Fruit fly (Drosophila melanogaster) whole organism, embryonic: ENCODE results near the gene UQCR-Q.

ENCODE experiments used
- Aef1 ChIP-seq: fragments of 200-800 bp; sonication (Bioruptor generic); IDR thresholded peaks from 3 replicates; pipeline ENCODE4 v1.3.6; 2022; ENCODE audit warnings: missing biosample characterization, missing genetic modification characterization
- C15 ChIP-seq: fragments of 200-800 bp; sonication (Bioruptor generic); IDR thresholded peaks from 3 replicates; pipeline ENCODE4 v1.3.6; 2022; ENCODE audit warnings: missing biosample characterization, missing genetic modification characterization
- CG10431 ChIP-seq: fragments of 200-800 bp; sonication (Bioruptor generic); optimal IDR thresholded peaks from 3 replicates; lab custom pipeline; 2018; ENCODE audit warnings: missing biosample characterization, mild to moderate bottlenecking, missing genetic modification characterization
- CG11504 ChIP-seq: fragments of 200-800 bp; sonication (Bioruptor generic); optimal IDR thresholded peaks from 3 replicates; lab custom pipeline; 2019; ENCODE audit warnings: missing biosample characterization, mild to moderate bottlenecking, missing genetic modification characterization, moderate library complexity
- CG11560 ChIP-seq: fragments of 200-800 bp; sonication (Bioruptor generic); IDR thresholded peaks from 3 replicates; pipeline ENCODE4 v1.3.6; 2022; ENCODE audit warnings: missing biosample characterization, missing genetic modification characterization
- CG12744 ChIP-seq: fragments of 200-800 bp; sonication (Bioruptor generic); optimal IDR thresholded peaks from 2 replicates; lab custom pipeline; 2016; ENCODE audit warnings: missing biosample characterization, missing genetic modification characterization
- CG13123 ChIP-seq: fragments of 200-800 bp; sonication (Bioruptor generic); optimal IDR thresholded peaks from 2 replicates; lab custom pipeline; 2016; ENCODE audit warnings: missing biosample characterization, missing genetic modification characterization
- CG18011 ChIP-seq: fragments of 200-800 bp; sonication (Bioruptor generic); optimal IDR thresholded peaks from 2 replicates; lab custom pipeline; 2017; ENCODE audit warnings: missing biosample characterization, missing genetic modification characterization, mild to moderate bottlenecking, moderate library complexity, missing genotype
- CG1832 ChIP-seq: fragments of 200-800 bp; sonication (Bioruptor generic); optimal IDR thresholded peaks from 2 replicates; lab custom pipeline; 2017; ENCODE audit warnings: missing biosample characterization, mild to moderate bottlenecking, missing genetic modification characterization, inconsistent platforms
- CG2889 ChIP-seq: fragments of 200-800 bp; sonication (Bioruptor generic); IDR thresholded peaks from 3 replicates; pipeline ENCODE4 v1.3.6; 2022; ENCODE audit warnings: missing biosample characterization, missing genetic modification characterization
- CG32767 ChIP-seq: fragments of 200-800 bp; sonication (Bioruptor generic); IDR thresholded peaks from 2 replicates; pipeline ENCODE4 v1.3.6; 2022; ENCODE audit warnings: missing biosample characterization, missing genetic modification characterization
- CG33213 ChIP-seq: fragments of 200-800 bp; sonication (Bioruptor generic); optimal IDR thresholded peaks from 3 replicates; lab custom pipeline; 2016; ENCODE audit warnings: missing biosample characterization, missing genetic modification characterization
- CG34422 ChIP-seq: fragments of 200-800 bp; sonication (Bioruptor generic); IDR thresholded peaks from 3 replicates; pipeline ENCODE4 v1.3.6; 2022; ENCODE audit warnings: missing biosample characterization, missing genetic modification characterization
- CG42726 ChIP-seq: fragments of 200-800 bp; sonication (Bioruptor generic); IDR thresholded peaks from 2 replicates; pipeline ENCODE4 v1.3.6; 2022; ENCODE audit warnings: missing biosample characterization, missing genetic modification characterization; ENCODE audit not compliant: partially characterized antibody
- CG4360 ChIP-seq: fragments of 200-800 bp; sonication (Bioruptor generic); IDR thresholded peaks from 2 replicates; pipeline ENCODE4 v1.3.6; 2022; ENCODE audit warnings: missing biosample characterization, missing genetic modification characterization
- CG6765 ChIP-seq: fragments of 200-800 bp; sonication (Bioruptor generic); optimal IDR thresholded peaks from 3 replicates; lab custom pipeline; 2017; ENCODE audit warnings: missing biosample characterization, mild to moderate bottlenecking, missing genetic modification characterization
- CG8478 ChIP-seq: fragments of >200 bp; optimal IDR thresholded peaks from 2 replicates; lab custom pipeline; 2018
- CG8944 ChIP-seq: fragments of 200-800 bp; sonication (Bioruptor generic); optimal IDR thresholded peaks from 3 replicates; lab custom pipeline; 2016; ENCODE audit warnings: missing biosample characterization, missing genetic modification characterization
- Dbx ChIP-seq: fragments of 200-800 bp; sonication (Bioruptor generic); IDR thresholded peaks from 3 replicates; pipeline ENCODE4 v1.3.6; 2022; ENCODE audit warnings: missing biosample characterization, missing genetic modification characterization
- Dll ChIP-seq: fragments of 200-800 bp; sonication (Bioruptor generic); IDR thresholded peaks from 4 replicates; pipeline ENCODE4 v1.3.6; 2022; ENCODE audit warnings: missing biosample characterization, missing genetic modification characterization; ENCODE audit not compliant: partially characterized antibody
- Doc2 ChIP-seq: fragments of 200-800 bp; sonication (Bioruptor generic); IDR thresholded peaks from 2 replicates; pipeline ENCODE4 v1.3.6; 2022; ENCODE audit warnings: missing biosample characterization, missing genetic modification characterization
- Fer3 ChIP-seq: fragments of 200-800 bp; sonication (Bioruptor generic); optimal IDR thresholded peaks from 2 replicates; lab custom pipeline; 2018; ENCODE audit warnings: missing biosample characterization, mild to moderate bottlenecking, missing genetic modification characterization, moderate library complexity
- Gsc ChIP-seq: fragments of 200-800 bp; sonication (Bioruptor generic); IDR thresholded peaks from 2 replicates; pipeline ENCODE4 v1.3.6; 2022; ENCODE audit warnings: missing biosample characterization, missing genetic modification characterization
- HLH3B ChIP-seq: fragments of 200-800 bp; sonication (Bioruptor generic); IDR thresholded peaks from 2 replicates; pipeline ENCODE4 v1.3.6; 2022; ENCODE audit warnings: missing biosample characterization, missing genetic modification characterization
- HmgD ChIP-seq: fragments of 200-800 bp; sonication (Bioruptor generic); optimal IDR thresholded peaks from 3 replicates; lab custom pipeline; 2016; ENCODE audit warnings: missing biosample characterization, missing genetic modification characterization
- Lhr ChIP-seq: fragments of 200-800 bp; sonication (Bioruptor generic); optimal IDR thresholded peaks from 3 replicates; lab custom pipeline; 2017; ENCODE audit warnings: mild to moderate bottlenecking, missing biosample characterization, missing genetic modification reagents, missing genetic modification characterization
- Lim3 ChIP-seq: fragments of 200-800 bp; sonication (Bioruptor generic); IDR thresholded peaks from 2 replicates; pipeline ENCODE4 v1.3.6; 2022; ENCODE audit warnings: missing biosample characterization, missing genetic modification characterization
- Meics ChIP-seq: fragments of 200-800 bp; sonication (Bioruptor generic); optimal IDR thresholded peaks from 2 replicates; lab custom pipeline; 2017; ENCODE audit warnings: missing biosample characterization, mild to moderate bottlenecking, missing genetic modification characterization
- Mrtf ChIP-seq: fragments of 200-800 bp; sonication (Bioruptor generic); IDR thresholded peaks from 3 replicates; pipeline ENCODE4 v1.3.6; 2022; ENCODE audit warnings: missing biosample characterization, missing genetic modification characterization
- NC2α ChIP-seq: fragments of 200-800 bp; sonication (Bioruptor generic); optimal IDR thresholded peaks from 2 replicates; lab custom pipeline; 2016; ENCODE audit warnings: missing biosample characterization, missing genetic modification characterization
- PHDP ChIP-seq: fragments of 200-800 bp; sonication (Bioruptor generic); optimal IDR thresholded peaks from 3 replicates; lab custom pipeline; 2018; ENCODE audit warnings: missing biosample characterization, mild to moderate bottlenecking, missing genetic modification characterization, moderate library complexity
- Ravus ChIP-seq: fragments of 200-800 bp; sonication (Bioruptor generic); IDR thresholded peaks from 2 replicates; pipeline ENCODE4 v1.3.6; 2022; ENCODE audit warnings: missing biosample characterization, missing genetic modification characterization
- ara ChIP-seq: fragments of 200-800 bp; sonication (Bioruptor generic); IDR thresholded peaks from 2 replicates; pipeline ENCODE4 v1.3.6; 2022; ENCODE audit warnings: missing biosample characterization, missing genetic modification characterization
- bbx ChIP-seq: fragments of 200-800 bp; sonication (Bioruptor generic); IDR thresholded peaks from 2 replicates; pipeline ENCODE4 v1.3.6; 2022; ENCODE audit warnings: missing biosample characterization, missing genetic modification characterization; ENCODE audit not compliant: partially characterized antibody
- cato ChIP-seq: fragments of 200-800 bp; sonication (Bioruptor generic); optimal IDR thresholded peaks from 2 replicates; lab custom pipeline; 2016; ENCODE audit warnings: missing biosample characterization, missing genetic modification characterization, borderline replicate concordance
- chinmo ChIP-seq: fragments of 200-800 bp; sonication (Bioruptor generic); IDR thresholded peaks from 4 replicates; pipeline ENCODE4 v1.3.6; 2022; ENCODE audit warnings: missing biosample characterization, missing genetic modification characterization; ENCODE audit not compliant: partially characterized antibody
- crol ChIP-seq: fragments of 200-800 bp; sonication (Bioruptor generic); IDR thresholded peaks from 2 replicates; pipeline ENCODE4 v1.3.6; 2022; ENCODE audit warnings: missing biosample characterization, missing genetic modification characterization
- esg ChIP-seq: fragments of 200-800 bp; sonication (Bioruptor generic); conservative IDR thresholded peaks from 2 replicates; pipeline ENCODE4 v1.3.6; 2022; ENCODE audit warnings: missing biosample characterization, missing genetic modification characterization
- eve ChIP-seq, 2 experiments: fragments of >200 bp; optimal IDR thresholded peaks; 2 replicates each; lab custom pipeline; 2017; ENCODE audit warnings: missing biosample characterization in 2 of 2, missing genetic modification characterization in 2 of 2
- eyg ChIP-seq: fragments of 200-800 bp; sonication (Bioruptor generic); optimal IDR thresholded peaks from 3 replicates; lab custom pipeline; 2016; ENCODE audit warnings: missing biosample characterization, missing genetic modification characterization
- gcm2 ChIP-seq: fragments of 200-800 bp; sonication (Bioruptor generic); optimal IDR thresholded peaks from 2 replicates; lab custom pipeline; 2016; ENCODE audit warnings: missing biosample characterization, missing genetic modification characterization
- gfzf ChIP-seq: fragments of 200-800 bp; sonication (Bioruptor generic); optimal IDR thresholded peaks from 2 replicates; lab custom pipeline; 2016; ENCODE audit warnings: missing biosample characterization, mild to moderate bottlenecking, missing genetic modification characterization, moderate library complexity
- grn ChIP-seq: fragments of 200-800 bp; sonication (Bioruptor generic); optimal IDR thresholded peaks from 3 replicates; lab custom pipeline; 2017; ENCODE audit warnings: missing biosample characterization, missing genetic modification characterization
- hth ChIP-seq: fragments of >200 bp; optimal IDR thresholded peaks from 2 replicates; lab custom pipeline; 2017; ENCODE audit warnings: inconsistent platforms
- knrl ChIP-seq: fragments of 200-800 bp; sonication (Bioruptor generic); IDR thresholded peaks from 3 replicates; pipeline ENCODE4 v1.3.6; 2022; ENCODE audit warnings: missing biosample characterization, missing genetic modification characterization; ENCODE audit not compliant: partially characterized antibody
- mirr ChIP-seq: fragments of 200-800 bp; sonication (Bioruptor generic); optimal IDR thresholded peaks from 3 replicates; lab custom pipeline; 2018; ENCODE audit warnings: missing biosample characterization, mild to moderate bottlenecking, missing genetic modification characterization
- ranshi ChIP-seq: fragments of 200-800 bp; sonication (Bioruptor generic); IDR thresholded peaks from 2 replicates; pipeline ENCODE4 v1.3.6; 2022; ENCODE audit warnings: missing biosample characterization, missing genetic modification characterization
- salm ChIP-seq: fragments of 200-800 bp; sonication (Bioruptor generic); optimal IDR thresholded peaks from 2 replicates; lab custom pipeline; 2018; ENCODE audit warnings: missing biosample characterization, mild to moderate bottlenecking, missing genetic modification characterization
- sd ChIP-seq: fragments of 200-800 bp; sonication (Bioruptor generic); optimal IDR thresholded peaks from 3 replicates; lab custom pipeline; 2018; ENCODE audit warnings: missing biosample characterization, mild to moderate bottlenecking, missing genetic modification characterization, moderate library complexity
- sens-2 ChIP-seq: fragments of 200-800 bp; sonication (Bioruptor generic); IDR thresholded peaks from 2 replicates; pipeline ENCODE4 v1.3.6; 2022; ENCODE audit warnings: missing biosample characterization, missing genetic modification characterization
- so ChIP-seq: fragments of 200-800 bp; sonication (Bioruptor generic); IDR thresholded peaks from 3 replicates; pipeline ENCODE4 v1.3.6; 2022; ENCODE audit warnings: missing biosample characterization, missing genetic modification characterization
- wek ChIP-seq: fragments of 200-800 bp; sonication (Bioruptor generic); optimal IDR thresholded peaks from 3 replicates; lab custom pipeline; 2018; ENCODE audit warnings: missing biosample characterization, mild to moderate bottlenecking, missing genetic modification characterization, moderate library complexity

The UQCR-Q gene

DNA sequence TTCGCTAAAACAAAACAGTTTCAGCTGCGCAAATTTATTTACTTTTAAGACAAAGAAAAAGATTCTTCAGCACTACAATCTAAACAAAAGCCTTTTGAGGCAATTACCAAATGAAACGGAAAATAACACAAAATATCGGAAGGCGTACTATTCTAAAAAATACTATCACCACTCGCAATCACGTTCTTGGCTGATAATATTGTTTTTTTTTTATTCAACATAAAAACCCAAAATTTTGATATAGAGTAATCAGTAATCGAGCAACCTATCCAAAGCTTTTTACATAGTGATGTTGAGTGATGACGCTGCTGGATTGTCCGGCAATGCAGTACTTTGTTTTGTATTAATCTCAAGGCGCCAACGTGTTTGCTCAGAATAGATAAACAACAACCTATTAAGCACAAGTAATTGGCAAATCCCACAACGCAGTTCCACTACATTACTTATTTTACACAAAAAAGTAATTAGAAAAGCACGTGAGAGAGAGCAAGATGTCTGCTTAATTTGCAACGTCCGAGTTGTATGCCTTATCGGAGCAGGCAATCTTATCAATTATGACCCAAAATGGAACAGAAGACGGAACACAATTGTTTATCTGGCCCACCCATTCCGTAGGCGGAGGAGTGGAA is 43.5 kb upstream of the UQCR-Q start (continued):
- TF ChIP-seq cato (GFP tag; lab: Kevin White, UChicago) (no peak), PHDP (tag; lab: Kevin White, UChicago) (peak; percentile 34), Gsc (no peak), grn (GFP tag; lab: Kevin White, UChicago) (peak; percentile 51), mirr (peak; percentile 33), CG18011 (GFP tag; lab: Kevin White, UChicago) (no peak), Aef1 (no peak), CG13123 (GFP tag; lab: Kevin White, UChicago) (no peak), Mrtf (no peak), Lim3 (no peak), ranshi (no peak), C15 (GFP tag; lab: Robert Waterston, UW) (no peak), gfzf (no peak), CG1832 (GFP tag; lab: Kevin White, UChicago) (no peak), Meics (GFP tag; lab: Kevin White, UChicago) (peak; percentile 20), CG42726 (GFP tag; lab: Robert Waterston, UW) (no peak), so (no peak), CG6765 (no peak), chinmo (GFP tag; lab: Robert Waterston, UW) (no peak), Ravus (GFP tag; lab: Robert Waterston, UW) (no peak), Lhr (GFP tag; lab: Kevin White, UChicago) (no peak), gcm2 (GFP tag; lab: Kevin White, UChicago) (no peak), esg (no peak), hth (no peak), CG2889 (GFP tag; lab: Robert Waterston, UW) (no peak), eve (GFP tag; optimal IDR thresholded peaks at IDR 0.05; lab: Kevin White, UChicago) (no peak), Dbx (0 out of 3 replicates have a peak, but pooled peaks have one; percentile 31), Dll (GFP tag; lab: Robert Waterston, UW) (no peak), CG8478 (no peak), salm (no peak), CG11560 (tag; lab: Robert Waterston, UW) (no peak), CG12744 (GFP tag; lab: Kevin White, UChicago) (no peak), sens-2 (GFP tag; lab: Robert Waterston, UW) (no peak), wek (GFP tag; lab: Kevin White, UChicago) (no peak), ara (no peak), knrl (GFP tag; lab: Robert Waterston, UW) (no peak), eyg (GFP tag; lab: Kevin White, UChicago) (no peak), HmgD (GFP tag; lab: Kevin White, UChicago) (no peak), CG8944 (no peak), CG34422 (no peak), sd (no peak), CG11504 (tag; lab: Kevin White, UChicago) (peak; percentile 15), CG4360 (GFP tag; lab: Robert Waterston, UW) (no peak), CG33213 (GFP tag; lab: Kevin White, UChicago) (peak; percentile 8), HLH3B (GFP tag; lab: Robert Waterston, UW) (no peak), Doc2 (no peak), Fer3 (tag; lab: Kevin White, UChicago) (peak; percentile 26), CG32767 (no peak), CG10431 (GFP tag; lab: Kevin White, UChicago) (no peak), crol (GFP tag; lab: Robert Waterston, UW) (no peak), NC2α (GFP tag; lab: Kevin White, UChicago) (no peak), bbx (GFP tag; lab: Robert Waterston, UW) (no peak)
